Worm (Caenorhabditis elegans) whole organism, young adult: Measurements from ENCODE around the gene W03C9.5.

Source experiments
- B0261.1 ChIP-seq: sonication (generic microtip); optimal IDR thresholded peaks from 2 replicates; lab custom pipeline; 2016; ENCODE audit warnings: mild to moderate bottlenecking, missing genetic modification characterization, moderate library complexity, missing compliant biosample characterization
- B0336.3 ChIP-seq: fragments of 200-800 bp; sonication (Bioruptor generic); IDR thresholded peaks from 2 replicates; pipeline ENCODE4 v1.3.6; 2022; ENCODE audit warnings: missing genetic modification characterization, missing compliant biosample characterization
- D2030.7 ChIP-seq: fragments of 200-800 bp; sonication (Bioruptor generic); IDR thresholded peaks from 2 replicates; pipeline ENCODE4 v1.3.6; 2022; ENCODE audit warnings: missing genetic modification reagents, missing genetic modification characterization, missing compliant biosample characterization
- F10E7.11 ChIP-seq: sonication (generic microtip); optimal IDR thresholded peaks from 2 replicates; lab custom pipeline; 2017; ENCODE audit warnings: mild to moderate bottlenecking, missing genetic modification characterization, moderate library complexity, missing compliant biosample characterization
- F33H1.4 ChIP-seq: fragments of 200-800 bp; sonication (Bioruptor generic); IDR thresholded peaks from 2 replicates; pipeline ENCODE4 v1.3.6; 2022; ENCODE audit warnings: missing genetic modification reagents, missing genetic modification characterization, missing compliant biosample characterization
- F39B2.1 ChIP-seq: fragments of 200-800 bp; sonication (Bioruptor generic); IDR thresholded peaks from 2 replicates; pipeline ENCODE4 v1.3.6; 2022; ENCODE audit warnings: missing genetic modification reagents, missing genetic modification characterization, missing compliant biosample characterization
- F52B5.7 ChIP-seq: sonication (generic microtip); optimal IDR thresholded peaks from 2 replicates; lab custom pipeline; 2016; ENCODE audit warnings: mild to moderate bottlenecking, missing genetic modification characterization, missing compliant biosample characterization
- K12H6.12 ChIP-seq: fragments of 200-800 bp; sonication (Bioruptor generic); optimal IDR thresholded peaks from 2 replicates; lab custom pipeline; 2018; ENCODE audit warnings: mild to moderate bottlenecking, missing genetic modification characterization, missing compliant biosample characterization
- Y53F4B.3 ChIP-seq: fragments of 200-800 bp; sonication (Bioruptor generic); IDR thresholded peaks from 2 replicates; pipeline ENCODE4 v1.3.6; 2022; ENCODE audit warnings: missing genetic modification reagents, missing genetic modification characterization, missing compliant biosample characterization
- Y79H2A.3 ChIP-seq: fragments of 200-800 bp; sonication (Bioruptor generic); conservative IDR thresholded peaks from 2 replicates; pipeline ENCODE4 v1.3.6; 2022; ENCODE audit warnings: missing genetic modification reagents, missing genetic modification characterization, missing compliant biosample characterization
- akir-1 ChIP-seq: fragments of 200-800 bp; sonication (Bioruptor generic); optimal IDR thresholded peaks from 2 replicates; lab custom pipeline; 2018; ENCODE audit warnings: mild to moderate bottlenecking, missing genetic modification characterization, moderate library complexity, missing compliant biosample characterization
- ama-1 ChIP-seq, 3 experiments: fragments of 150-350 bp in 1 of 3; sonication (generic microtip) in 2 of 3; optimal IDR thresholded peaks; 2 replicates each; lab custom pipeline; 2014 to 2018; ENCODE audit warnings: missing biosample characterization in 2 of 3, missing genetic modification characterization in 2 of 3, missing genetic modification reagents in 2 of 3
- aptf-3 ChIP-seq: fragments of 200-800 bp; sonication (Bioruptor generic); IDR thresholded peaks from 2 replicates; pipeline ENCODE4 v1.3.6; 2022; ENCODE audit warnings: missing genetic modification characterization, missing compliant biosample characterization
- atf-7 ChIP-seq: sonication (generic microtip); optimal IDR thresholded peaks from 2 replicates; lab custom pipeline; 2017; ENCODE audit warnings: mild to moderate bottlenecking, missing genetic modification characterization, missing compliant biosample characterization
- athp-1 ChIP-seq: sonication (generic microtip); optimal IDR thresholded peaks from 2 replicates; lab custom pipeline; 2017; ENCODE audit warnings: mild to moderate bottlenecking, missing genetic modification characterization, missing compliant biosample characterization
- attf-3 ChIP-seq: fragments of 200-800 bp; sonication (Bioruptor generic); conservative IDR thresholded peaks from 2 replicates; pipeline ENCODE4 v1.3.6; 2022; ENCODE audit warnings: missing genetic modification reagents, missing genetic modification characterization, missing compliant biosample characterization
- cebp-1 ChIP-seq, 2 experiments: fragments of 200-800 bp in 1 of 2; sonication (Bioruptor generic) in 1 of 2; sonication (generic microtip) in 1 of 2; IDR thresholded peaks in 1 of 2; optimal IDR thresholded peaks in 1 of 2; 2 replicates each; pipeline versions ENCODE4 v1.3.6 to Lab custom; 2017 to 2022; ENCODE audit warnings: missing compliant biosample characterization in 2 of 2, missing genetic modification characterization in 2 of 2, mild to moderate bottlenecking in 1 of 2, missing genetic modification reagents in 1 of 2, moderate library complexity in 1 of 2
- ceh-100 ChIP-seq: fragments of 200-800 bp; sonication (Bioruptor generic); IDR thresholded peaks from 2 replicates; pipeline ENCODE4 v1.3.6; 2022; ENCODE audit warnings: missing genetic modification reagents, missing genetic modification characterization, missing compliant biosample characterization
- ceh-27 ChIP-seq: fragments of 200-800 bp; sonication (Bioruptor generic); optimal IDR thresholded peaks from 2 replicates; lab custom pipeline; 2018; ENCODE audit warnings: mild to moderate bottlenecking, missing genetic modification characterization, moderate library complexity, missing compliant biosample characterization
- ceh-40 ChIP-seq: fragments of 200-800 bp; sonication (Bioruptor generic); IDR thresholded peaks from 2 replicates; pipeline ENCODE4 v1.3.6; 2022; ENCODE audit warnings: missing genetic modification characterization, missing compliant biosample characterization
- ceh-58 ChIP-seq: fragments of 200-800 bp; sonication (Bioruptor generic); IDR thresholded peaks from 2 replicates; pipeline ENCODE4 v1.3.6; 2022; ENCODE audit warnings: missing genetic modification characterization, missing compliant biosample characterization
- chd-7 ChIP-seq: sonication (generic microtip); optimal IDR thresholded peaks from 2 replicates; lab custom pipeline; 2016; ENCODE audit warnings: mild to moderate bottlenecking, missing genetic modification characterization, moderate library complexity, missing compliant biosample characterization
- die-1 ChIP-seq: sonication (generic microtip); optimal IDR thresholded peaks from 2 replicates; lab custom pipeline; 2016; ENCODE audit warnings: missing genotype, mild to moderate bottlenecking, missing genetic modification characterization, missing compliant biosample characterization
- dox-1 ChIP-seq: fragments of 200-800 bp; sonication (Bioruptor generic); IDR thresholded peaks from 2 replicates; pipeline ENCODE4 v1.3.6; 2022; ENCODE audit warnings: missing genetic modification reagents, missing genetic modification characterization, missing compliant biosample characterization
- efl-1 ChIP-seq: fragments of 150-350 bp; optimal IDR thresholded peaks from 2 replicates; lab custom pipeline; 2014; ENCODE audit warnings: missing biosample characterization, missing genetic modification reagents, missing genetic modification characterization
- egrh-3 ChIP-seq: fragments of 200-800 bp; sonication (Bioruptor generic); IDR thresholded peaks from 2 replicates; pipeline ENCODE4 v1.3.6; 2022; ENCODE audit warnings: missing genetic modification reagents, missing genetic modification characterization, missing compliant biosample characterization
- hmg-1.2 ChIP-seq: fragments of 200-800 bp; sonication (Bioruptor generic); IDR thresholded peaks from 2 replicates; pipeline ENCODE4 v1.3.6; 2022; ENCODE audit warnings: missing genetic modification reagents, missing genetic modification characterization, missing compliant biosample characterization
- lag-1 ChIP-seq: fragments of 200-800 bp; sonication (Bioruptor generic); IDR thresholded peaks from 2 replicates; pipeline ENCODE4 v1.3.6; 2022; ENCODE audit warnings: missing genetic modification reagents, missing genetic modification characterization, missing compliant biosample characterization
- lin-26 ChIP-seq: fragments of 200-800 bp; sonication (Bioruptor generic); IDR thresholded peaks from 2 replicates; pipeline ENCODE4 v1.3.6; 2022; ENCODE audit warnings: missing genetic modification reagents, missing genetic modification characterization, missing compliant biosample characterization
- lsy-27 ChIP-seq: sonication (generic microtip); optimal IDR thresholded peaks from 2 replicates; lab custom pipeline; 2017; ENCODE audit warnings: missing genetic modification characterization, mild to moderate bottlenecking, missing compliant biosample characterization, antibody characterized with exemption, missing genotype, borderline replicate concordance; ENCODE audit not compliant: insufficient read depth
- madf-3 ChIP-seq: fragments of 200-800 bp; sonication (Bioruptor generic); IDR thresholded peaks from 2 replicates; pipeline ENCODE4 v1.3.6; 2022; ENCODE audit warnings: missing genetic modification reagents, missing genetic modification characterization, missing compliant biosample characterization
- madf-8 ChIP-seq: fragments of 200-800 bp; sonication (Bioruptor generic); conservative IDR thresholded peaks from 2 replicates; pipeline ENCODE4 v1.3.6; 2022; ENCODE audit warnings: missing genetic modification reagents, missing genetic modification characterization, missing compliant biosample characterization
- nfya-2 ChIP-seq: fragments of 200-800 bp; sonication (Bioruptor generic); IDR thresholded peaks from 2 replicates; pipeline ENCODE4 v1.3.6; 2022; ENCODE audit warnings: missing genetic modification reagents, missing genetic modification characterization, missing compliant biosample characterization
- pbrm-1 ChIP-seq: fragments of 200-800 bp; sonication (Bioruptor generic); IDR thresholded peaks from 2 replicates; pipeline ENCODE4 v1.3.6; 2022; ENCODE audit warnings: missing genetic modification reagents, missing genetic modification characterization, missing compliant biosample characterization
- rcor-1 ChIP-seq: fragments of 200-800 bp; sonication (Bioruptor generic); IDR thresholded peaks from 2 replicates; pipeline ENCODE4 v1.3.6; 2022; ENCODE audit warnings: missing genetic modification reagents, missing genetic modification characterization, missing compliant biosample characterization
- rpc-1 ChIP-seq, 2 experiments: fragments of 150-350 bp in 1 of 2; sonication (generic microtip) in 1 of 2; optimal IDR thresholded peaks; 2 replicates each; lab custom pipeline; 2014 to 2018; ENCODE audit warnings: missing biosample characterization in 1 of 2, missing genetic modification characterization in 1 of 2, missing genetic modification reagents in 1 of 2, missing genotype in 1 of 2
- sdz-38 ChIP-seq: sonication (generic microtip); optimal IDR thresholded peaks from 2 replicates; lab custom pipeline; 2016; ENCODE audit warnings: missing genotype, missing genetic modification characterization, missing compliant biosample characterization
- snpc-1.1 ChIP-seq: sonication (generic microtip); optimal IDR thresholded peaks from 2 replicates; lab custom pipeline; 2017; ENCODE audit warnings: missing genetic modification characterization, mild to moderate bottlenecking, missing compliant biosample characterization, antibody characterized with exemption, moderate library complexity, missing genotype, missing genetic modification reagents; ENCODE audit not compliant: insufficient read depth
- snpc-1.3 ChIP-seq: sonication (generic microtip); optimal IDR thresholded peaks from 2 replicates; lab custom pipeline; 2017; ENCODE audit warnings: missing genetic modification characterization, mild to moderate bottlenecking, missing compliant biosample characterization, antibody characterized with exemption, moderate library complexity, missing genotype, missing genetic modification reagents; ENCODE audit not compliant: insufficient read depth
- snpc-3.4 ChIP-seq: sonication (generic microtip); optimal IDR thresholded peaks from 2 replicates; lab custom pipeline; 2017; ENCODE audit warnings: missing genetic modification characterization, mild to moderate bottlenecking, missing compliant biosample characterization, antibody characterized with exemption, moderate library complexity, missing genotype, missing genetic modification reagents
- snpc-4 ChIP-seq, 5 experiments: fragments of 150-350 bp in 1 of 5; sonication (generic microtip) in 4 of 5; optimal IDR thresholded peaks; 2 replicates each; lab custom pipeline; 2014 to 2018; ENCODE audit warnings: missing genetic modification characterization in 5 of 5, missing biosample characterization in 3 of 5, antibody characterized with exemption in 2 of 5, mild to moderate bottlenecking in 2 of 5, missing compliant biosample characterization in 2 of 5, missing genotype in 2 of 5, moderate library complexity in 2 of 5, missing genetic modification reagents in 1 of 5
- sptf-2 ChIP-seq: fragments of 200-800 bp; sonication (Bioruptor generic); optimal IDR thresholded peaks from 2 replicates; lab custom pipeline; 2018; ENCODE audit warnings: mild to moderate bottlenecking, missing genetic modification characterization, missing compliant biosample characterization
- tbx-9 ChIP-seq: sonication (generic microtip); optimal IDR thresholded peaks from 2 replicates; lab custom pipeline; 2016; ENCODE audit warnings: borderline replicate concordance, missing genetic modification characterization, inconsistent platforms, missing compliant biosample characterization
- unc-62 ChIP-seq: fragments of 150-350 bp; optimal IDR thresholded peaks from 2 replicates; lab custom pipeline; 2014; ENCODE audit warnings: missing biosample characterization, missing genetic modification reagents, missing genetic modification characterization
- zfh-2 ChIP-seq: fragments of 200-800 bp; sonication (Bioruptor generic); conservative IDR thresholded peaks from 2 replicates; pipeline ENCODE4 v1.3.6; 2022; ENCODE audit warnings: missing genetic modification reagents, missing genetic modification characterization, missing compliant biosample characterization
- zim-3 ChIP-seq: sonication (generic microtip); optimal IDR thresholded peaks from 2 replicates; lab custom pipeline; 2017; ENCODE audit warnings: mild to moderate bottlenecking, missing genetic modification characterization, moderate library complexity, missing compliant biosample characterization

Gene W03C9.5

DNA sequence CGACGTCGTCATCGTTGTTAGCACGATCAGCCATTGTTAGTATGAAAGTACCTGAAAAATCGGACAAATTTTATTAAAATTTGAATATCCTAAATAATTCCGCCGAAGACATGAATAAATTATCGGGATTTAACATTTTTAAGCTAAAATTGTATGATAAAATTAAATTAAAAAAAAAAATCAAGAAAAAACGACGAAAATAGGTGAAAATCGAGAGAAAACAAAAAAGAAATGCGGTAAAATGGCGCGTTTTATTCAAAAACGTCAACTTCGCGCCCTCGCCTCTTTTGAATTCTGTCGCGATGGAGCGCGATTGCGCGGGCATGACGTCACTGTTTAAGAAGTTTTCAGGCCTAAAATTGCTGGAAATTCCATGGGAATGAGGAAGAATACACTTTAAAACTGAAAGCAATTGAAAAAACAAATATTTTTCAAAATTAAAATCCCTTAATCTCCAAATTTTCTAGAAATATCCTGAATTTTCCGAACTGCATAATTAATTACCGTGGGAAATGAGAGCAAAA lies 39.3 kb upstream of the W03C9.5 start, which contains the start of gene mcm-2 (continued):
- TF ChIP-seq snpc-1.1, result peak; percentile 69
- no peak for TF ChIP-seq lin-26 (GFP tag; lab: Robert Waterston, UW)
- no peak for TF ChIP-seq sptf-2 (GFP tag; lab: Kevin White, UChicago)
- TF ChIP-seq B0261.1, result no peak
- TF ChIP-seq Y79H2A.3 (GFP tag; lab: Robert Waterston, UW), result peak; percentile 65; the same call in 1 of the 2 replicates
- peak; percentile 90 for TF ChIP-seq F33H1.4 (GFP tag; lab: Robert Waterston, UW)
- TF ChIP-seq snpc-3.4, result peak; percentile 95
- TF ChIP-seq atf-7 (tag; lab: Kevin White, UChicago), result peak; percentile 93
- no peak for TF ChIP-seq ceh-40 (GFP tag; lab: Robert Waterston, UW)
- TF ChIP-seq cebp-1 (GFP tag; IDR thresholded peaks at IDR 0.05; lab: Robert Waterston, UW), result no peak
- TF ChIP-seq cebp-1 (tag; optimal IDR thresholded peaks at IDR 0.05; lab: Kevin White, UChicago), result no peak
- TF ChIP-seq ama-1 (optimal IDR thresholded peaks at IDR 0.05; lab: Kevin White, UChicago), result no peak
- no peak for TF ChIP-seq ama-1 (GFP tag; optimal IDR thresholded peaks at IDR 0.05; lab: Kevin White, UChicago)
- TF ChIP-seq akir-1, result no peak
- no peak for TF ChIP-seq rpc-1 (optimal IDR thresholded peaks at IDR 0.05; lab: Kevin White, UChicago)
- TF ChIP-seq rpc-1 (tag; optimal IDR thresholded peaks at IDR 0.05; lab: Kevin White, UChicago), result peak; percentile 9
- TF ChIP-seq B0336.3 (GFP tag; lab: Robert Waterston, UW), result no peak; the same call in 1 of the 2 replicates
- TF ChIP-seq snpc-4 (GFP tag; optimal IDR thresholded peaks at IDR 0.05; lab: Kevin White, UChicago), result peak; percentile 59
- peak in 3 of 4 experiments; percentile 11 to 75 (median 43) for TF ChIP-seq snpc-4 (tag; optimal IDR thresholded peaks at IDR 0.05; lab: Kevin White, UChicago)
- TF ChIP-seq nfya-2, result no peak
- peak; percentile 86 for TF ChIP-seq rcor-1
- TF ChIP-seq F39B2.1 (GFP tag; lab: Robert Waterston, UW), result no peak
- TF ChIP-seq lsy-27 (tag; lab: Kevin White, UChicago), result no peak
- TF ChIP-seq attf-3 (GFP tag; lab: Robert Waterston, UW), result peak; percentile 75
- TF ChIP-seq sdz-38 (tag; lab: Kevin White, UChicago), result no peak
- TF ChIP-seq pbrm-1 (GFP tag; lab: Robert Waterston, UW), result peak; percentile 86
- no peak for TF ChIP-seq ceh-27 (GFP tag; lab: Kevin White, UChicago)
- TF ChIP-seq lag-1, result no peak
- TF ChIP-seq efl-1 (GFP tag; lab: Kevin White, UChicago), result peak; percentile 99
- TF ChIP-seq ceh-100 (GFP tag; lab: Robert Waterston, UW), result peak; percentile 80

DNA sequence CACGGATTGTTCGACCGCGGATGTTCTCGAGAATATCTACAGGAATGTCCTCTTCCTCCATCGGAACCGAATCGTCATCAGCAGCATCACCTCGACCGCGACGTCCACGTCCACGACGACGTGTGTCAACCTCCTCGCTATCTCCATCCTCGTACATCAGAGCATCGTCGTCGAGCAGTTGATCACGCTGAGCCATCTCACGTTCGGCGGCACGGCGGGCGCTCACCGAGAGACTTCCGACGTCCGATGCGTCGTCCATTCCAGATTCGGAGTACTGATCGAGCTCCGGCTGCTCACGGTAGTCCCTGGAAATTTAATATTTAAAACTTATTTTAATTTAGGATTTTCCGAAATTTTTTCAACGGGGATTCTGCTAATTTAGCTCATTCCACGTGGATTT lies 38.6 kb upstream of the W03C9.5 start:
- TF ChIP-seq madf-8 (GFP tag; lab: Robert Waterston, UW) (no peak), ceh-58 (0 out of 2 replicates have a peak, but pooled peaks have one; percentile 5), aptf-3 (GFP tag; lab: Robert Waterston, UW) (no peak), unc-62 (no peak), dox-1 (GFP tag; lab: Robert Waterston, UW) (no peak), zim-3 (tag; lab: Kevin White, UChicago) (no peak), tbx-9 (tag; lab: Kevin White, UChicago) (no peak), F10E7.11 (tag; lab: Kevin White, UChicago) (no peak), D2030.7 (GFP tag; lab: Robert Waterston, UW) (no peak), egrh-3 (GFP tag; lab: Robert Waterston, UW) (peak; percentile 51; the same call in 1 of the 2 replicates), K12H6.12 (no peak), madf-3 (GFP tag; lab: Robert Waterston, UW) (0 out of 2 replicates have a peak, but pooled peaks have one; percentile 41), snpc-1.3 (tag; lab: Kevin White, UChicago) (no peak), athp-1 (tag; lab: Kevin White, UChicago) (no peak), Y53F4B.3 (GFP tag; lab: Robert Waterston, UW) (no peak), die-1 (tag; lab: Kevin White, UChicago) (no peak), F52B5.7 (no peak), chd-7 (tag; lab: Kevin White, UChicago) (no peak), Y79H2A.3 (GFP tag; lab: Robert Waterston, UW) (peak; percentile 36; the same call in 1 of the 2 replicates), zfh-2 (GFP tag; lab: Robert Waterston, UW) (peak; percentile 78), hmg-1.2 (GFP tag; lab: Robert Waterston, UW) (no peak)
